Fruit fly (Drosophila melanogaster) whole organism, embryonic: ENCODE measurements around the gene betaGlu.

Experiments
- BEAF-32 ChIP-seq: fragments of 200-800 bp; sonication (Bioruptor generic); optimal IDR thresholded peaks from 3 replicates; lab custom pipeline; 2017; ENCODE audit warnings: missing biosample characterization, missing genetic modification characterization, mild to moderate bottlenecking, moderate library complexity, missing genetic modification reagents
- CG10462 ChIP-seq: fragments of 200-800 bp; sonication (Bioruptor generic); optimal IDR thresholded peaks from 2 replicates; lab custom pipeline; 2016; ENCODE audit warnings: missing biosample characterization, missing genetic modification characterization
- CG12104 ChIP-seq: fragments of 200-800 bp; sonication (Bioruptor generic); optimal IDR thresholded peaks from 3 replicates; lab custom pipeline; 2016; ENCODE audit warnings: missing biosample characterization, missing genetic modification characterization
- CG1233 ChIP-seq: fragments of 200-800 bp; sonication (Bioruptor generic); optimal IDR thresholded peaks from 4 replicates; lab custom pipeline; 2018; ENCODE audit warnings: missing biosample characterization, mild to moderate bottlenecking, missing genetic modification characterization
- CG12659 ChIP-seq: fragments of 200-800 bp; sonication (Bioruptor generic); optimal IDR thresholded peaks from 3 replicates; lab custom pipeline; 2017; ENCODE audit warnings: mild to moderate bottlenecking, missing biosample characterization, missing genetic modification reagents, missing genetic modification characterization
- CG13424 ChIP-seq: fragments of 200-800 bp; sonication (Bioruptor generic); optimal IDR thresholded peaks from 2 replicates; lab custom pipeline; 2019; ENCODE audit warnings: missing biosample characterization, mild to moderate bottlenecking, missing genetic modification characterization, moderate library complexity
- CG14710 ChIP-seq: fragments of 200-800 bp; sonication (Bioruptor generic); optimal IDR thresholded peaks from 3 replicates; lab custom pipeline; 2019; ENCODE audit warnings: missing biosample characterization, mild to moderate bottlenecking, missing genetic modification characterization, moderate library complexity
- CG1647 ChIP-seq: fragments of 200-800 bp; sonication (Bioruptor generic); optimal IDR thresholded peaks from 3 replicates; lab custom pipeline; 2016; ENCODE audit warnings: missing biosample characterization, missing genetic modification characterization
- CG18599 ChIP-seq: fragments of 200-800 bp; sonication (Bioruptor generic); optimal IDR thresholded peaks from 3 replicates; lab custom pipeline; 2017; ENCODE audit warnings: missing biosample characterization, missing genetic modification characterization, mild to moderate bottlenecking, moderate library complexity, missing genetic modification reagents
- CG2678 ChIP-seq: fragments of 200-800 bp; sonication (Bioruptor generic); optimal IDR thresholded peaks from 3 replicates; lab custom pipeline; 2019; ENCODE audit warnings: missing biosample characterization, mild to moderate bottlenecking, missing genetic modification characterization, moderate library complexity
- CG30020 ChIP-seq: fragments of 200-800 bp; optimal IDR thresholded peaks from 2 replicates; lab custom pipeline; 2019; ENCODE audit warnings: missing biosample characterization, mild to moderate bottlenecking, missing genetic modification characterization, moderate library complexity
- CG42726 ChIP-seq: fragments of 200-800 bp; sonication (Bioruptor generic); IDR thresholded peaks from 2 replicates; pipeline ENCODE4 v1.3.6; 2022; ENCODE audit warnings: missing biosample characterization, missing genetic modification characterization; ENCODE audit not compliant: partially characterized antibody
- CG43689 ChIP-seq: fragments of 200-800 bp; sonication (Bioruptor generic); IDR thresholded peaks from 2 replicates; pipeline ENCODE4 v1.3.6; 2022; ENCODE audit warnings: missing biosample characterization, missing genetic modification characterization
- CG4820 ChIP-seq: fragments of 200-800 bp; sonication (Bioruptor generic); optimal IDR thresholded peaks from 3 replicates; lab custom pipeline; 2016; ENCODE audit warnings: missing biosample characterization, missing genetic modification characterization
- CG7357 ChIP-seq: fragments of 200-800 bp; sonication (Bioruptor generic); IDR thresholded peaks from 3 replicates; pipeline ENCODE4 v1.3.6; 2022; ENCODE audit warnings: missing biosample characterization, missing genetic modification characterization
- CG7963 ChIP-seq: fragments of 200-800 bp; sonication (Bioruptor generic); IDR thresholded peaks from 3 replicates; pipeline ENCODE4 v1.3.6; 2022; ENCODE audit warnings: missing biosample characterization, missing genetic modification characterization; ENCODE audit not compliant: partially characterized antibody
- CG8281 ChIP-seq: fragments of 200-800 bp; sonication (Bioruptor generic); optimal IDR thresholded peaks from 2 replicates; lab custom pipeline; 2018; ENCODE audit warnings: missing biosample characterization, mild to moderate bottlenecking, missing genetic modification characterization, moderate library complexity
- CG8478 ChIP-seq: fragments of >200 bp; optimal IDR thresholded peaks from 2 replicates; lab custom pipeline; 2018
- Camta ChIP-seq: fragments of 200-800 bp; sonication (Bioruptor generic); optimal IDR thresholded peaks from 2 replicates; lab custom pipeline; 2016; ENCODE audit warnings: missing biosample characterization, missing genetic modification characterization
- D ChIP-seq, 2 experiments: fragments of 200-800 bp in 1 of 2; fragments of >200 bp in 1 of 2; sonication (Bioruptor generic) in 1 of 2; optimal IDR thresholded peaks; 2 replicates in 1 of 2; 3 replicates in 1 of 2; lab custom pipeline; 2017; ENCODE audit warnings: mild to moderate bottlenecking in 1 of 2, missing biosample characterization in 1 of 2, missing genetic modification characterization in 1 of 2, missing genetic modification reagents in 1 of 2
- Dbx ChIP-seq: fragments of 200-800 bp; sonication (Bioruptor generic); IDR thresholded peaks from 3 replicates; pipeline ENCODE4 v1.3.6; 2022; ENCODE audit warnings: missing biosample characterization, missing genetic modification characterization
- Fer3 ChIP-seq: fragments of 200-800 bp; sonication (Bioruptor generic); optimal IDR thresholded peaks from 2 replicates; lab custom pipeline; 2018; ENCODE audit warnings: missing biosample characterization, mild to moderate bottlenecking, missing genetic modification characterization, moderate library complexity
- Hmr ChIP-seq: fragments of 200-800 bp; sonication (Bioruptor generic); optimal IDR thresholded peaks from 3 replicates; lab custom pipeline; 2017; ENCODE audit warnings: mild to moderate bottlenecking, missing biosample characterization, missing genetic modification reagents, missing genetic modification characterization
- PHDP ChIP-seq: fragments of 200-800 bp; sonication (Bioruptor generic); optimal IDR thresholded peaks from 3 replicates; lab custom pipeline; 2018; ENCODE audit warnings: missing biosample characterization, mild to moderate bottlenecking, missing genetic modification characterization, moderate library complexity
- Pdp1 ChIP-seq, 2 experiments: fragments of 200-800 bp; sonication (Bioruptor generic); optimal IDR thresholded peaks; 3 replicates each; lab custom pipeline; 2016; ENCODE audit warnings: missing biosample characterization in 2 of 2, missing genetic modification characterization in 2 of 2, mild to moderate bottlenecking in 1 of 2, moderate library complexity in 1 of 2
- ash1 ChIP-seq: fragments of 200-800 bp; sonication (Bioruptor generic); optimal IDR thresholded peaks from 2 replicates; lab custom pipeline; 2018; ENCODE audit warnings: missing biosample characterization, mild to moderate bottlenecking, missing genetic modification characterization
- bbx ChIP-seq: fragments of 200-800 bp; sonication (Bioruptor generic); IDR thresholded peaks from 2 replicates; pipeline ENCODE4 v1.3.6; 2022; ENCODE audit warnings: missing biosample characterization, missing genetic modification characterization; ENCODE audit not compliant: partially characterized antibody
- bsh ChIP-seq, 2 experiments: fragments of 200-800 bp; sonication (Bioruptor generic); optimal IDR thresholded peaks; 2 replicates each; lab custom pipeline; 2017 to 2018; ENCODE audit warnings: mild to moderate bottlenecking in 2 of 2, missing biosample characterization in 2 of 2, missing genetic modification characterization in 2 of 2, moderate library complexity in 1 of 2
- caup ChIP-seq: fragments of 200-800 bp; sonication (Bioruptor generic); optimal IDR thresholded peaks from 3 replicates; lab custom pipeline; 2017; ENCODE audit warnings: missing biosample characterization, mild to moderate bottlenecking, missing genetic modification characterization, moderate library complexity; ENCODE audit not compliant: severe bottlenecking
- ci ChIP-seq: fragments of 200-800 bp; sonication (Bioruptor generic); IDR thresholded peaks from 3 replicates; pipeline ENCODE4 v1.3.6; 2022; ENCODE audit warnings: missing biosample characterization, missing genetic modification characterization
- danr ChIP-seq: fragments of 200-800 bp; sonication (Bioruptor generic); IDR thresholded peaks from 2 replicates; pipeline ENCODE4 v1.3.6; 2022; ENCODE audit warnings: missing biosample characterization, missing genetic modification characterization
- fd64A ChIP-seq: fragments of 200-800 bp; sonication (Bioruptor generic); optimal IDR thresholded peaks from 3 replicates; lab custom pipeline; 2018; ENCODE audit warnings: missing biosample characterization, mild to moderate bottlenecking, missing genetic modification characterization
- ftz-f1 ChIP-seq: fragments of 200-800 bp; sonication (Bioruptor generic); optimal IDR thresholded peaks from 2 replicates; lab custom pipeline; 2016; ENCODE audit warnings: missing biosample characterization, missing genetic modification characterization
- fu2 ChIP-seq: fragments of 200-800 bp; sonication (Bioruptor generic); optimal IDR thresholded peaks from 2 replicates; lab custom pipeline; 2016; ENCODE audit warnings: missing biosample characterization, missing genetic modification characterization
- gcm ChIP-seq: fragments of 200-800 bp; sonication (Bioruptor generic); optimal IDR thresholded peaks from 2 replicates; lab custom pipeline; 2019; ENCODE audit warnings: missing biosample characterization, mild to moderate bottlenecking, missing genetic modification characterization, moderate library complexity
- hkb ChIP-seq, 2 experiments: fragments of 200-800 bp in 1 of 2; fragments of >200 bp in 1 of 2; sonication (Bioruptor generic) in 1 of 2; IDR thresholded peaks in 1 of 2; optimal IDR thresholded peaks in 1 of 2; 2 replicates each; pipeline versions ENCODE4 v1.3.6 to Lab custom; 2017 to 2022; ENCODE audit warnings: missing biosample characterization in 1 of 2, missing genetic modification characterization in 1 of 2
- insv ChIP-seq, 2 experiments: fragments of 200-800 bp; sonication (Bioruptor generic); optimal IDR thresholded peaks; 3 replicates each; lab custom pipeline; 2016 to 2018; ENCODE audit warnings: missing biosample characterization in 2 of 2, missing genetic modification characterization in 2 of 2
- knrl ChIP-seq: fragments of 200-800 bp; sonication (Bioruptor generic); IDR thresholded peaks from 3 replicates; pipeline ENCODE4 v1.3.6; 2022; ENCODE audit warnings: missing biosample characterization, missing genetic modification characterization; ENCODE audit not compliant: partially characterized antibody
- lmd ChIP-seq: fragments of 200-800 bp; sonication (Bioruptor generic); IDR thresholded peaks from 2 replicates; pipeline ENCODE4 v1.3.6; 2022; ENCODE audit warnings: missing biosample characterization, missing genetic modification characterization
- mirr ChIP-seq: fragments of 200-800 bp; sonication (Bioruptor generic); optimal IDR thresholded peaks from 3 replicates; lab custom pipeline; 2018; ENCODE audit warnings: missing biosample characterization, mild to moderate bottlenecking, missing genetic modification characterization
- odd ChIP-seq: fragments of 200-800 bp; sonication (Bioruptor generic); optimal IDR thresholded peaks from 2 replicates; lab custom pipeline; 2017; ENCODE audit warnings: missing biosample characterization, mild to moderate bottlenecking, missing genetic modification characterization
- pita ChIP-seq: fragments of 200-800 bp; sonication (Bioruptor generic); optimal IDR thresholded peaks from 2 replicates; lab custom pipeline; 2017; ENCODE audit warnings: missing biosample characterization, mild to moderate bottlenecking, missing genetic modification characterization
- schlank ChIP-seq: fragments of 200-800 bp; sonication (Bioruptor generic); optimal IDR thresholded peaks from 2 replicates; lab custom pipeline; 2018; ENCODE audit warnings: missing biosample characterization, mild to moderate bottlenecking, missing genetic modification characterization
- sens-2 ChIP-seq: fragments of 200-800 bp; sonication (Bioruptor generic); IDR thresholded peaks from 2 replicates; pipeline ENCODE4 v1.3.6; 2022; ENCODE audit warnings: missing biosample characterization, missing genetic modification characterization
- sisA ChIP-seq: fragments of 200-800 bp; sonication (Bioruptor generic); IDR thresholded peaks from 2 replicates; pipeline ENCODE4 v1.3.6; 2022; ENCODE audit warnings: missing biosample characterization, missing genetic modification characterization
- tap ChIP-seq: fragments of 200-800 bp; optimal IDR thresholded peaks from 3 replicates; lab custom pipeline; 2019; ENCODE audit warnings: missing biosample characterization, mild to moderate bottlenecking, missing genetic modification characterization, moderate library complexity
- wor ChIP-seq: fragments of 200-800 bp; sonication (Bioruptor generic); IDR thresholded peaks from 2 replicates; pipeline ENCODE4 v1.3.6; 2022; ENCODE audit warnings: missing biosample characterization, missing genetic modification characterization
- yki ChIP-seq: fragments of >200 bp; optimal IDR thresholded peaks from 3 replicates; lab custom pipeline; 2018
- zfh1 ChIP-seq: fragments of 200-800 bp; sonication (Bioruptor generic); IDR thresholded peaks from 3 replicates; pipeline ENCODE4 v1.3.6; 2022; ENCODE audit warnings: missing biosample characterization, missing genetic modification characterization

betaGlu gene

dm6 chr3R:31758587-31759167, 13.0 kb downstream of the betaGlu start, which contains the start of gene CG2187 (continued):
- TF ChIP-seq schlank, result peak; percentile 37
- no peak for TF ChIP-seq danr (GFP tag; lab: Robert Waterston, UW)
- no peak for TF ChIP-seq sisA (GFP tag; lab: Robert Waterston, UW)
- no peak for TF ChIP-seq BEAF-32 (GFP tag; lab: Kevin White, UChicago)
- TF ChIP-seq Dbx (GFP tag; lab: Robert Waterston, UW), result peak; percentile 18; the same call in 1 of the 3 replicates
- peak in 1 of 2 experiments; percentile 35 for TF ChIP-seq Pdp1 (GFP tag; optimal IDR thresholded peaks at IDR 0.05; lab: Kevin White, UChicago)
- no peak for TF ChIP-seq CG8281 (tag; lab: Kevin White, UChicago)
- no peak for TF ChIP-seq bbx (GFP tag; lab: Robert Waterston, UW)
- TF ChIP-seq CG1233, result no peak
- no peak for TF ChIP-seq lmd
- peak in 1 of 2 experiments; percentile 29 for TF ChIP-seq bsh (GFP tag; optimal IDR thresholded peaks at IDR 0.05; lab: Kevin White, UChicago)
- TF ChIP-seq ftz-f1 (GFP tag; lab: Kevin White, UChicago), result no peak
- TF ChIP-seq Hmr (GFP tag; lab: Kevin White, UChicago), result peak; percentile 17
- no peak for TF ChIP-seq CG30020 (tag; lab: Kevin White, UChicago)
- peak; percentile 17 for TF ChIP-seq Fer3
- TF ChIP-seq CG14710 (tag; lab: Kevin White, UChicago), result peak; percentile 0
- TF ChIP-seq CG7963, result no peak
- peak; percentile 16 for TF ChIP-seq caup (GFP tag; lab: Kevin White, UChicago)
- no peak for TF ChIP-seq CG43689 (GFP tag; lab: Robert Waterston, UW)
- TF ChIP-seq sens-2 (GFP tag; lab: Robert Waterston, UW), result no peak
- TF ChIP-seq CG1647, result no peak
- TF ChIP-seq mirr (GFP tag; lab: Kevin White, UChicago), result peak; percentile 0
- TF ChIP-seq CG8478 (lab: Kevin White, UChicago), result no peak
- no peak for TF ChIP-seq hkb (optimal IDR thresholded peaks at IDR 0.05; lab: Kevin White, UChicago)
- TF ChIP-seq hkb (GFP tag; IDR thresholded peaks at IDR 0.05; lab: Robert Waterston, UW), result peak; percentile 13; the same call in 1 of the 2 replicates
- no peak for TF ChIP-seq zfh1 (GFP tag; lab: Robert Waterston, UW)
- TF ChIP-seq CG4820 (GFP tag; lab: Kevin White, UChicago), result no peak
- no peak for TF ChIP-seq insv (GFP tag; optimal IDR thresholded peaks at IDR 0.05; lab: Kevin White, UChicago)
- TF ChIP-seq fd64A (GFP tag; lab: Kevin White, UChicago), result peak; percentile 46
- no peak for TF ChIP-seq CG2678 (tag; lab: Kevin White, UChicago)
- TF ChIP-seq yki, result no peak
- peak; percentile 12 for TF ChIP-seq CG12104 (GFP tag; lab: Kevin White, UChicago)
- TF ChIP-seq D (optimal IDR thresholded peaks at IDR 0.05; lab: Kevin White, UChicago), result no peak
- no peak for TF ChIP-seq D (GFP tag; optimal IDR thresholded peaks at IDR 0.05; lab: Kevin White, UChicago)
- no peak for TF ChIP-seq CG7357
- TF ChIP-seq PHDP (tag; lab: Kevin White, UChicago), result no peak
- no peak for TF ChIP-seq CG10462
- TF ChIP-seq pita (GFP tag; lab: Kevin White, UChicago), result no peak
- TF ChIP-seq Camta (GFP tag; lab: Kevin White, UChicago), result no peak
- no peak for TF ChIP-seq tap
- TF ChIP-seq CG12659, result no peak
- no peak for TF ChIP-seq fu2 (GFP tag; lab: Kevin White, UChicago)
- peak; percentile 14 for TF ChIP-seq odd (GFP tag; lab: Kevin White, UChicago)
- TF ChIP-seq CG42726 (GFP tag; lab: Robert Waterston, UW), result no peak
- TF ChIP-seq knrl (GFP tag; lab: Robert Waterston, UW), result no peak
- no peak for TF ChIP-seq wor (GFP tag; lab: Robert Waterston, UW)
- TF ChIP-seq gcm (GFP tag; lab: Kevin White, UChicago), result no peak
- peak; percentile 45 for TF ChIP-seq CG18599 (GFP tag; lab: Kevin White, UChicago)
- TF ChIP-seq CG13424 (tag; lab: Kevin White, UChicago), result peak; percentile 25
- TF ChIP-seq ash1, result no peak
- TF ChIP-seq ci (GFP tag; lab: Robert Waterston, UW), result peak; percentile 60
